Worm (Caenorhabditis elegans) whole organism, L4/young adult: ENCODE measurements around the gene srx-122.

Experiments used
- W03F9.2 ChIP-seq: fragments of 150-350 bp; optimal IDR thresholded peaks from 2 replicates; lab custom pipeline; 2014; ENCODE audit warnings: missing biosample characterization, missing genetic modification characterization
- him-1 ChIP-seq: sonication (generic microtip); optimal IDR thresholded peaks from 2 replicates; lab custom pipeline; 2016; ENCODE audit warnings: missing genotype, missing genetic modification reagents, missing genetic modification characterization, missing compliant biosample characterization

DNA sequence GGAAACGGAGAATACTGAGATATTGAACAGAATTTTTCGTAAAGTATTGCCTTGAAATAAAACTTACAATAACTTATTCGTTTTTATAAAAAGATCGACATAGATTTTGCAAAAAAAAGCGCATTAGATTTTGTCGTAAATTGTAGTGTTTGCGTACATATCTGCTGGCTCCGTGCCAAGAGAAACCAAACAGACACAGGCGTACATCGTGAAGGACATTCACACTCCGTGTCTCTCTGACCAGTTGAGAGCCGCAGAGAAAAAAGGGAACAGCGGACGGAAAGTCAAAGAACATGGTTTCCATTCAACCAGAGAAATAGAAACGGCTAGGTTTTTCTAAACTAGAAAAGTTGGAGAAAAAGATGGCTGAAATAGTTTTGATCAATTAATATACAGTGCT is 17.6 kb upstream of the srx-122 start, which contains the start of gene arrd-19:
- TF ChIP-seq him-1 (tag; lab: Kevin White, UChicago) = peak; percentile 18
- peak; percentile 16 for TF ChIP-seq W03F9.2
